Fruit fly (Drosophila melanogaster) Kc167 (cell line): ENCODE measurements around the gene twe.

Experiments
- Myc ChIP-seq: fragments of >200 bp; optimal IDR thresholded peaks from 2 replicates; lab custom pipeline; 2017; ENCODE audit warnings: missing external identifiers
- Sin3A ChIP-seq: fragments of >200 bp; optimal IDR thresholded peaks from 2 replicates; lab custom pipeline; 2018; ENCODE audit warnings: missing external identifiers
- h ChIP-seq: fragments of >200 bp; optimal IDR thresholded peaks from 3 replicates; lab custom pipeline; 2018; ENCODE audit warnings: missing external identifiers
- insv ChIP-seq: fragments of >200 bp; optimal IDR thresholded peaks from 3 replicates; lab custom pipeline; 2018; ENCODE audit warnings: missing external identifiers
- psq ChIP-seq: fragments of >200 bp; optimal IDR thresholded peaks from 2 replicates; lab custom pipeline; 2017; ENCODE audit warnings: missing external identifiers
- ttk ChIP-seq: sonication (Bioruptor generic); optimal IDR thresholded peaks from 2 replicates; lab custom pipeline; 2017; ENCODE audit warnings: missing external identifiers

- TF ChIP-seq h (lab: Kevin White, UChicago) = no peak
- no peak for TF ChIP-seq Myc (lab: Kevin White, UChicago)
- no peak for TF ChIP-seq psq
- TF ChIP-seq insv (lab: Kevin White, UChicago) = no peak
- TF ChIP-seq ttk (lab: Kevin White, UChicago) = no peak
- TF ChIP-seq Sin3A (lab: Kevin White, UChicago) = no peak
Measured at dm6 chr2L:16261576-16262217, at the start of gene twe, which contains the start of gene CG4935.
